Worm (Caenorhabditis elegans) whole organism, L3 larva: ENCODE results near the gene H20E11.2.

ENCODE experiments used
- ZK546.5 ChIP-seq: sonication (generic microtip); optimal IDR thresholded peaks from 2 replicates; lab custom pipeline; 2017; ENCODE audit warnings: missing biosample characterization, missing genetic modification characterization
- aly-2 ChIP-seq: fragments of 150-350 bp; optimal IDR thresholded peaks from 2 replicates; lab custom pipeline; 2014; ENCODE audit warnings: missing biosample characterization, missing genetic modification characterization
- ceh-16 ChIP-seq: sonication (generic microtip); optimal IDR thresholded peaks from 2 replicates; lab custom pipeline; 2017; ENCODE audit warnings: missing biosample characterization, missing genetic modification characterization
- ceh-28 ChIP-seq: fragments of 150-350 bp; optimal IDR thresholded peaks from 2 replicates; lab custom pipeline; 2014; ENCODE audit warnings: missing biosample characterization, missing genetic modification reagents, missing genetic modification characterization
- ceh-82 ChIP-seq: fragments of 150-350 bp; optimal IDR thresholded peaks from 2 replicates; lab custom pipeline; 2014; ENCODE audit warnings: missing biosample characterization, missing genetic modification characterization
- ceh-9 ChIP-seq: sonication (generic microtip); optimal IDR thresholded peaks from 2 replicates; lab custom pipeline; 2018; ENCODE audit warnings: missing biosample characterization, missing genetic modification characterization
- daf-12 ChIP-seq: fragments of 150-350 bp; optimal IDR thresholded peaks from 2 replicates; lab custom pipeline; 2014; ENCODE audit warnings: missing biosample characterization, missing genetic modification reagents, missing genetic modification characterization
- elt-1 ChIP-seq: fragments of 150-350 bp; optimal IDR thresholded peaks from 2 replicates; lab custom pipeline; 2014; ENCODE audit warnings: missing biosample characterization, missing genetic modification characterization
- elt-2 ChIP-seq: sonication (generic microtip); optimal IDR thresholded peaks from 2 replicates; lab custom pipeline; 2016; ENCODE audit warnings: missing genetic modification reagents, mild to moderate bottlenecking, missing genetic modification characterization, missing compliant biosample characterization
- eor-1 ChIP-seq, 2 experiments: fragments of 150-350 bp; optimal IDR thresholded peaks; 2 replicates each; lab custom pipeline; 2014 to 2018; ENCODE audit warnings: missing biosample characterization in 2 of 2, missing genetic modification characterization in 2 of 2
- fkh-10 ChIP-seq: sonication (generic microtip); optimal IDR thresholded peaks from 2 replicates; lab custom pipeline; 2017; ENCODE audit warnings: missing biosample characterization, missing genetic modification reagents, missing genetic modification characterization
- fkh-2 ChIP-seq: fragments of 150-350 bp; optimal IDR thresholded peaks from 2 replicates; lab custom pipeline; 2014; ENCODE audit warnings: missing biosample characterization, missing genetic modification reagents, missing genetic modification characterization
- fos-1 ChIP-seq: fragments of 150-350 bp; optimal IDR thresholded peaks from 2 replicates; lab custom pipeline; 2014; ENCODE audit warnings: missing biosample characterization, missing genetic modification characterization
- hmg-11 ChIP-seq: sonication (generic microtip); optimal IDR thresholded peaks from 2 replicates; lab custom pipeline; 2016; ENCODE audit warnings: missing genetic modification characterization, missing compliant biosample characterization
- jun-1 ChIP-seq: fragments of 150-350 bp; optimal IDR thresholded peaks from 2 replicates; lab custom pipeline; 2014; ENCODE audit warnings: missing biosample characterization, missing genetic modification reagents, missing genetic modification characterization
- lin-15B ChIP-seq: fragments of 150-350 bp; optimal IDR thresholded peaks from 2 replicates; lab custom pipeline; 2014; ENCODE audit warnings: missing biosample characterization, missing genetic modification characterization
- lin-39 ChIP-seq: fragments of 150-350 bp; optimal IDR thresholded peaks from 2 replicates; lab custom pipeline; 2018; ENCODE audit warnings: missing biosample characterization, missing genetic modification reagents, missing genetic modification characterization
- lsy-12 ChIP-seq: sonication (generic microtip); optimal IDR thresholded peaks from 2 replicates; lab custom pipeline; 2016; ENCODE audit warnings: mild to moderate bottlenecking, missing genetic modification characterization, missing compliant biosample characterization
- mdl-1 ChIP-seq: fragments of 150-350 bp; optimal IDR thresholded peaks from 2 replicates; lab custom pipeline; 2014; ENCODE audit warnings: missing biosample characterization, missing genetic modification characterization
- mml-1 ChIP-seq: fragments of 150-350 bp; sonication (generic microtip); optimal IDR thresholded peaks from 3 replicates; lab custom pipeline; 2014; ENCODE audit warnings: missing biosample characterization, missing genetic modification characterization
- nfya-1 ChIP-seq: sonication (generic microtip); optimal IDR thresholded peaks from 2 replicates; lab custom pipeline; 2017; ENCODE audit warnings: missing genetic modification characterization, mild to moderate bottlenecking, missing compliant biosample characterization, antibody characterized with exemption, moderate library complexity; ENCODE audit not compliant: insufficient read depth
- nhr-12 ChIP-seq: fragments of 150-350 bp; optimal IDR thresholded peaks from 2 replicates; lab custom pipeline; 2014; ENCODE audit warnings: missing biosample characterization, missing genetic modification characterization
- nhr-237 ChIP-seq: fragments of 150-350 bp; optimal IDR thresholded peaks from 2 replicates; lab custom pipeline; 2014; ENCODE audit warnings: missing biosample characterization, missing genetic modification characterization
- nhr-28 ChIP-seq: fragments of 150-350 bp; optimal IDR thresholded peaks from 2 replicates; lab custom pipeline; 2014; ENCODE audit warnings: missing biosample characterization, missing genetic modification characterization
- nhr-43 ChIP-seq: sonication (generic microtip); optimal IDR thresholded peaks from 2 replicates; lab custom pipeline; 2016; ENCODE audit warnings: mild to moderate bottlenecking, missing genetic modification characterization, missing compliant biosample characterization; ENCODE audit not compliant: poor library complexity, severe bottlenecking
- nhr-67 ChIP-seq: fragments of 150-350 bp; optimal IDR thresholded peaks from 2 replicates; lab custom pipeline; 2014; ENCODE audit warnings: missing biosample characterization, missing genetic modification characterization
- pqm-1 ChIP-seq: fragments of 150-350 bp; optimal IDR thresholded peaks from 2 replicates; lab custom pipeline; 2017; ENCODE audit warnings: missing biosample characterization, missing genetic modification characterization, inconsistent platforms
- sea-2 ChIP-seq: fragments of 150-350 bp; sonication (generic microtip); optimal IDR thresholded peaks from 4 replicates; lab custom pipeline; 2014; ENCODE audit warnings: missing biosample characterization, missing genetic modification reagents, missing genetic modification characterization
- skn-1 ChIP-seq: fragments of 150-350 bp; optimal IDR thresholded peaks from 2 replicates; lab custom pipeline; 2014; ENCODE audit warnings: missing biosample characterization, missing genetic modification characterization
- snpc-4 ChIP-seq: fragments of 150-350 bp; optimal IDR thresholded peaks from 2 replicates; lab custom pipeline; 2014; ENCODE audit warnings: missing biosample characterization, missing genetic modification characterization
- tbx-2 ChIP-seq: sonication (generic microtip); optimal IDR thresholded peaks from 2 replicates; lab custom pipeline; 2016; ENCODE audit warnings: mild to moderate bottlenecking, missing genetic modification characterization, missing compliant biosample characterization
- unc-39 ChIP-seq: sonication (generic microtip); optimal IDR thresholded peaks from 4 replicates; lab custom pipeline; 2017; ENCODE audit warnings: missing biosample characterization, missing genetic modification characterization
- zag-1 ChIP-seq: fragments of 150-350 bp; optimal IDR thresholded peaks from 2 replicates; lab custom pipeline; 2014; ENCODE audit warnings: missing biosample characterization, missing genetic modification characterization
- ztf-11 ChIP-seq: fragments of 150-350 bp; optimal IDR thresholded peaks from 2 replicates; lab custom pipeline; 2014; ENCODE audit warnings: missing biosample characterization, missing genetic modification characterization
- ztf-4 ChIP-seq: fragments of 150-350 bp; optimal IDR thresholded peaks from 2 replicates; lab custom pipeline; 2014; ENCODE audit warnings: missing biosample characterization, missing genetic modification characterization

The H20E11.2 gene

DNA sequence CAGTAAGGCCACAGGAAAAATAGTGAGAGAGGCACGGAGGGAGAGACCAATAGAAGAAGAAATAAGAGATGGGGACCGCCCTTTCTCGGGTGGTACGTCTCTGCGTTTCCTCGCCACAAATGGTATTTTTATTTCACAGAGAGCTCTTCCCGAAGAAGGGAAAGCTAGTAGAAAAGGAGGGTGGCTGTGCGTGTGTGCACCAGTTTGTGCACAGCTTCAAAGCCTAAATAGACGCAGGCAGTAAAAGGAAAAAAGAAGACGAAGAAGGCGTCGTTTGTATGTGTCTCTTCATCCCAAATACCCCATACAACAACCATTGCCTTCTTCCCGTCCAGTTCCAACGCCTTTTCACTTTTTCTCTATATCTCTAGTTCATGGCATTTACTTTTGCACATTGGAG lies 17.8 kb upstream of the H20E11.2 start:
- TF ChIP-seq fkh-10 (GFP tag; lab: Kevin White, UChicago) (peak; percentile 64), snpc-4 (tag; lab: Kevin White, UChicago) (no peak), hmg-11 (tag; lab: Kevin White, UChicago) (peak; percentile 97), tbx-2 (peak; percentile 42), ceh-82 (no peak), nhr-12 (tag; lab: Kevin White, UChicago) (no peak), lin-39 (tag; lab: Kevin White, UChicago) (peak; percentile 74), lsy-12 (tag; lab: Kevin White, UChicago) (no peak), nfya-1 (tag; lab: Kevin White, UChicago) (peak; percentile 76), lin-15B (peak; percentile 37), ceh-28 (tag; lab: Kevin White, UChicago) (peak; percentile 16), skn-1 (tag; lab: Kevin White, UChicago) (peak; percentile 8)

DNA sequence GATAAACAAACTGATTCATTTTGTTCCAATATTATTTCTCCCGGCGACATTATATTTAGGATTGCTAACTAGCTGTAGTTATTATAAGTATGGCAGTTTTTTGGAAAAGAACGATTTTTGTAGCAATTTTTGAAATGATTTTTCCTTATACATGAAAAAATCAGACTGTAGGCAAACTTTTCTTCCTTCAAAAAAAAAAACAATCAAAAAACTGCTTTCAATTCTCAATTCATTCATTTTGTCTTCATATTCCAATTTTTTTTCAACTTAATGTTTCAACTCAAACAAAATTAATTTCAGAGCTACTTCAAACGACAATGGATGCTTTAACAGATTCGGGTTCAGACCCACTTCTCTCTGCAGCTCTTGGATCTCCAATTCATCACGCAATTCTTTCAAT lies 15.8 kb upstream of the H20E11.2 start, which contains the start of gene ceh-48:
Gene ceh-48, plus strand, starts transcription at position 301 of the 400 bp plus-strand sequence.
- TF ChIP-seq ztf-4 (tag; lab: Kevin White, UChicago): no peak
- TF ChIP-seq fkh-2: no peak
- no peak for TF ChIP-seq elt-2 (tag; lab: Kevin White, UChicago)
- no peak for TF ChIP-seq tbx-2
- TF ChIP-seq nhr-28 (tag; lab: Kevin White, UChicago): no peak
- no peak for TF ChIP-seq daf-12 (tag; lab: Kevin White, UChicago)
- no peak for TF ChIP-seq pqm-1 (tag; lab: Kevin White, UChicago)
- no peak for TF ChIP-seq ceh-16 (tag; lab: Kevin White, UChicago)
- no peak for TF ChIP-seq unc-39 (tag; lab: Kevin White, UChicago)
- TF ChIP-seq ztf-11 (tag; lab: Kevin White, UChicago): no peak
- no peak for TF ChIP-seq nhr-237 (tag; lab: Kevin White, UChicago)
- no peak for TF ChIP-seq snpc-4 (tag; lab: Kevin White, UChicago)
- TF ChIP-seq sea-2 (GFP tag; lab: Kevin White, UChicago): no peak
- no peak for TF ChIP-seq eor-1 (tag; optimal IDR thresholded peaks at IDR 0.05; lab: Kevin White, UChicago)
- TF ChIP-seq fkh-10 (GFP tag; lab: Kevin White, UChicago): no peak
- no peak for TF ChIP-seq ZK546.5 (tag; lab: Kevin White, UChicago)
- TF ChIP-seq, all 47 proteins: peak for 0

DNA sequence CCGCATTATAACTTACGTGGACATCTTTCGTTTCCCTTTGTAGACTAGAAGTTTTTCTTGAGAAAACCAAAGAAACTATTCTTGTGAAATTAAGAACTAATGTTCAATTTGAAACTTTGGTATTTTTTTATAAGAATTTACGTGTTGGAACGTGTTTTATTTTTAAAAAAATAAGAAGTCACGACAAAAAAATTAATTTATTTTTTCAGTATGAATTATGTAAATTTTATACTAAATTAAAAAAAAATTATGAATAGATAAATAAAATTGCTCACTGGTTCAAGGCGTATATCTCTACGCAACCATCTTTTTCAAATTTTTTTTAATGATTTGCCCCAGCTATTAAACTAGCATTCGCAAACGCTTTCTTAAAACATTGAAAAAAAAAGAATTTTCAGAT lies 10.0 kb upstream of the H20E11.2 start, which contains the start of gene C17H12.5:
Gene C17H12.5, minus strand, starts transcription at position 101 of the 400 bp plus-strand sequence.
- TF ChIP-seq mml-1 (tag; lab: Kevin White, UChicago) (no peak), zag-1 (tag; lab: Kevin White, UChicago) (no peak), ceh-9 (tag; lab: Kevin White, UChicago) (no peak), elt-2 (tag; lab: Kevin White, UChicago) (no peak), ceh-16 (tag; lab: Kevin White, UChicago) (no peak), mdl-1 (tag; lab: Kevin White, UChicago) (no peak), skn-1 (tag; lab: Kevin White, UChicago) (no peak), ZK546.5 (tag; lab: Kevin White, UChicago) (no peak), ztf-4 (tag; lab: Kevin White, UChicago) (no peak), nhr-67 (tag; lab: Kevin White, UChicago) (no peak), ceh-82 (no peak), tbx-2 (no peak), fos-1 (tag; lab: Kevin White, UChicago) (no peak), nhr-237 (tag; lab: Kevin White, UChicago) (no peak), ztf-11 (tag; lab: Kevin White, UChicago) (no peak), elt-1 (tag; lab: Kevin White, UChicago) (no peak), ceh-28 (tag; lab: Kevin White, UChicago) (no peak), aly-2 (tag; lab: Kevin White, UChicago) (no peak)

DNA sequence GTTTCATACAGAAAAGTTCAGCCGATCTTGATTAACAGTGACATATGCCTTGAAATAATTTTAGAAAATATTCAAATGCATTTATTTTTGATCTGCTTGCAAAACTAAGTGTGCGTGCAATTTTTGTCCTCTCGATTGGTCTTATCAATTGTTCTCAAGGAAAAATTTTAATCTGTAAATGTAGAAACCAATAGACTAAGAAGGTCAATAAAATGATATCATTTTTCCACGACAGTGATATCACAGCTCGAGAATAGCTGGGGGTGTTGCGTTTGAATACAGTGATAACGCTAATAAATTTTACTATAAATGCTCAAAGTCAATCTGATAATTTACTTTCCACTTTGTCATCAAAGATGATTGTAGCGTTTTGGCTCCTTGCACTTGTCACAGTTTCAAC lies 9.2 kb upstream of the H20E11.2 start, which contains the start of gene C17H12.8:
Gene C17H12.8, plus strand, starts transcription at position 335 of the 400 bp plus-strand sequence.
- TF ChIP-seq jun-1 (no peak), nhr-43 (tag; lab: Kevin White, UChicago) (no peak), nfya-1 (tag; lab: Kevin White, UChicago) (no peak), elt-2 (tag; lab: Kevin White, UChicago) (peak; percentile 86), pqm-1 (tag; lab: Kevin White, UChicago) (peak; percentile 55), ceh-28 (tag; lab: Kevin White, UChicago) (no peak), tbx-2 (no peak)
